Fruit fly (Drosophila melanogaster): Measurements from ENCODE around the gene mxc.

mxc gene

dm6 chrX:9243417-9243884, at the start of gene mxc, which contains the start of gene Larp7:
Gene mxc, minus strand, starts transcription at chrX:9243467.
Gene Larp7, plus strand, starts transcription at chrX:9243817.
- no peak for TF ChIP-seq Hr83 (GFP tag; optimal IDR thresholded peaks at IDR 0.05; ENCODE audit: poor library complexity, severe bottlenecking)
- no peak for TF ChIP-seq woc (GFP tag; optimal IDR thresholded peaks at IDR 0.05)
- TF ChIP-seq HLH106 (tag; optimal IDR thresholded peaks at IDR 0.05): peak; percentile 76
- no peak for TF ChIP-seq lola (GFP tag; optimal IDR thresholded peaks at IDR 0.05)
- TF ChIP-seq rgr (GFP tag; optimal IDR thresholded peaks at IDR 0.05): peak; percentile 74
- TF ChIP-seq CG9705 (GFP tag; optimal IDR thresholded peaks at IDR 0.05): peak; percentile 55
- peak; percentile 55 for TF ChIP-seq OdsH (GFP tag; optimal IDR thresholded peaks at IDR 0.05)
- TF ChIP-seq dmrt93B (GFP tag; optimal IDR thresholded peaks at IDR 0.05): peak; percentile 58
- peak; percentile 10 for TF ChIP-seq GATAd (GFP tag; optimal IDR thresholded peaks at IDR 0.05)
- no peak for TF ChIP-seq Rel (GFP tag; optimal IDR thresholded peaks at IDR 0.05)
- peak; percentile 62 for TF ChIP-seq Rel (tag; optimal IDR thresholded peaks at IDR 0.05)
- peak; percentile 78 for TF ChIP-seq ey (GFP tag; optimal IDR thresholded peaks at IDR 0.05)
- peak; percentile 42 for TF ChIP-seq psq (GFP tag; optimal IDR thresholded peaks at IDR 0.05)

- no peak for TF ChIP-seq Jra (GFP tag; optimal IDR thresholded peaks at IDR 0.05)
- TF ChIP-seq sage (GFP tag; optimal IDR thresholded peaks at IDR 0.05): no peak
- TF ChIP-seq woc (GFP tag; optimal IDR thresholded peaks at IDR 0.05): no peak
- no peak for TF ChIP-seq Vsx2 (GFP tag; optimal IDR thresholded peaks at IDR 0.05; ENCODE audit: partially characterized antibody)
- no peak for TF ChIP-seq Abd-B (GFP tag; optimal IDR thresholded peaks at IDR 0.05)
- TF ChIP-seq fru (GFP tag; optimal IDR thresholded peaks at IDR 0.05): no peak
- no peak for TF ChIP-seq N (GFP tag; optimal IDR thresholded peaks at IDR 0.05)
- TF ChIP-seq tai (GFP tag; optimal IDR thresholded peaks at IDR 0.05): no peak
- no peak for TF ChIP-seq CG9705 (GFP tag; optimal IDR thresholded peaks at IDR 0.05)
- no peak for TF ChIP-seq dsf (GFP tag; optimal IDR thresholded peaks at IDR 0.05; ENCODE audit: borderline replicate concordance)
- TF ChIP-seq Hnf4 (GFP tag; optimal IDR thresholded peaks at IDR 0.05): no peak
- TF ChIP-seq rgr (GFP tag; optimal IDR thresholded peaks at IDR 0.05): no peak
- no peak for TF ChIP-seq lola (GFP tag; optimal IDR thresholded peaks at IDR 0.05)
- no peak for TF ChIP-seq br (GFP tag; optimal IDR thresholded peaks at IDR 0.05)
- no peak for TF ChIP-seq Hr83 (GFP tag; optimal IDR thresholded peaks at IDR 0.05; ENCODE audit: poor library complexity, severe bottlenecking)
- no peak for TF ChIP-seq h (GFP tag; optimal IDR thresholded peaks at IDR 0.05)
- no peak for TF ChIP-seq Hr78 (GFP tag; optimal IDR thresholded peaks at IDR 0.05)
These were observed 48.0 kb upstream of the mxc start for dm6 chrX:9291270-9291669.

dm6 chrX:9286386-9286785, 43.1 kb upstream of the mxc start:
- TF ChIP-seq CrebA (GFP tag; optimal IDR thresholded peaks at IDR 0.05; ENCODE audit: borderline replicate concordance) (no peak), tai (GFP tag; optimal IDR thresholded peaks at IDR 0.05) (no peak), Hr78 (GFP tag; optimal IDR thresholded peaks at IDR 0.05) (no peak), Dfd (GFP tag; optimal IDR thresholded peaks at IDR 0.05) (no peak), CG32264 (GFP tag; optimal IDR thresholded peaks at IDR 0.05) (no peak), usp (GFP tag; optimal IDR thresholded peaks at IDR 0.05) (no peak), woc (GFP tag; optimal IDR thresholded peaks at IDR 0.05) (no peak), dmrt93B (GFP tag; optimal IDR thresholded peaks at IDR 0.05) (no peak), Hnf4 (GFP tag; optimal IDR thresholded peaks at IDR 0.05) (no peak), Rel (GFP tag; optimal IDR thresholded peaks at IDR 0.05) (no peak), Rel (tag; optimal IDR thresholded peaks at IDR 0.05) (no peak)

dm6 chrX:9284024-9284738, 40.9 kb upstream of the mxc start, which contains the start of gene lz:
Gene lz, plus strand, starts transcription at chrX:9284649.
- TF ChIP-seq OdsH (GFP tag; optimal IDR thresholded peaks at IDR 0.05) (no peak), dl (GFP tag; optimal IDR thresholded peaks at IDR 0.05; ENCODE audit: insufficient read depth in 1 of 2, partially characterized antibody in 2 of 2) (peak; percentile 44 to 52), Dif (GFP tag; optimal IDR thresholded peaks at IDR 0.05; ENCODE audit: partially characterized antibody) (peak; percentile 80)
